Fruit fly (Drosophila melanogaster): ENCODE measurements around the gene inc.

- TF ChIP-seq toe (GFP tag; optimal IDR thresholded peaks at IDR 0.05): no peak
- TF ChIP-seq kay (GFP tag; ENCODE audit: borderline replicate concordance): no peak
- TF ChIP-seq CG11617 (GFP tag; optimal IDR thresholded peaks at IDR 0.05): no peak
- peak; percentile 56 for TF ChIP-seq bab1 (GFP tag; optimal IDR thresholded peaks at IDR 0.05)
- TF ChIP-seq Crg-1 (GFP tag; optimal IDR thresholded peaks at IDR 0.05): peak; percentile 82
- no peak for TF ChIP-seq tj (GFP tag; optimal IDR thresholded peaks at IDR 0.05)
- no peak for TF ChIP-seq Clk (GFP tag; optimal IDR thresholded peaks at IDR 0.05)
- TF ChIP-seq ovo (GFP tag; optimal IDR thresholded peaks at IDR 0.05): no peak
- TF ChIP-seq CG12768 (GFP tag; optimal IDR thresholded peaks at IDR 0.05): no peak
- TF ChIP-seq CG33017 (tag; optimal IDR thresholded peaks at IDR 0.05): no peak
- TF ChIP-seq cic (GFP tag; optimal IDR thresholded peaks at IDR 0.05): no peak
- TF ChIP-seq Mnt (GFP tag; optimal IDR thresholded peaks at IDR 0.05): peak; percentile 8
- TF ChIP-seq CG7101 (tag; optimal IDR thresholded peaks at IDR 0.05): peak; percentile 44
Measured at dm6 chrX:1476848-1477247, 6.4 kb upstream of the inc start, which contains the start of the genes Rab27 and mei-38.
